Worm (Caenorhabditis elegans): Measurements from ENCODE around the gene T24H7.2.

T24H7.2 gene

ce11 chrII:6230116-6230515, 17.0 kb upstream of the T24H7.2 start:
- TF ChIP-seq nhr-11 (tag; optimal IDR thresholded peaks at IDR 0.05) (no peak), aly-2 (tag; optimal IDR thresholded peaks at IDR 0.05) (no peak), rbr-2 (tag; optimal IDR thresholded peaks at IDR 0.05) (no peak), daf-8 (GFP tag; IDR thresholded peaks at IDR 0.05) (no peak), ces-1 (GFP tag; optimal IDR thresholded peaks at IDR 0.05) (peak; percentile 26), ceh-20 (GFP tag; IDR thresholded peaks at IDR 0.05) (no peak)

DNA sequence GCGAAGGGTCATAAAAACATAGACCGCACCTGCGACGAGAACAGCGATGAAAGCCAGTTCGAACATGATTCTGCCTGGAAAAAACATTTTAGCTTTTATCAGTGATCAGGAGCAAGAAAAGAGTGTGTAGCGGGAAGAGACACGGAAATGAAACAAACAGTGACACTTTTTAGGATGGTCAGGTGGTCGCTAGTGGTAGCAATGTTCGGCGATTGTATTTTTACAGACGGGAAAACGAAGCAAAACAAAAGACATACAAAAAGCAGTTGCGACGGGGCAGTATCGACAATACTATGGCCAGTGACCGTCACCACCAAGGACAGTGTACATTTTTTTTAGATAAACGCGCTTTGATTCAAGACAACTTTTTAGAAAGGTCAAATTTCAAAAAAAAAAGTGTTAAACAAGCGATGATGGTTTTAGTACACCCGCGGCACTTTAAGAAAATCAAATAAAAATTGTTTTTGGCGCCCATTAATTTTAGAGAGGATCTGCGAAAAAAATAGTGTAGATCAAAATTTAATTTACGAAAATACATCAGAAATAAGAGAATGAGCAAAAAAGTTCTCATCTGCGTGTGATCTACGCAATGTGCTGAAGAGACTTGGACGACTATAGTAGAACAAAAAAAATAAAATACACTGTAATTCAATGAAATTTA, 11.5 kb upstream of the T24H7.2 start, which contains the start of gene T24H7.9:
T24H7.9 (minus strand) TSS at position 74 of the 661 bp plus-strand sequence.
- TF ChIP-seq lin-29 (GFP tag; IDR thresholded peaks at IDR 0.05) (peak; percentile 43; the same call in 1 of the 2 replicates), dve-1 (tag; optimal IDR thresholded peaks at IDR 0.05; ENCODE audit: insufficient read depth) (peak; percentile 61), ces-1 (GFP tag; optimal IDR thresholded peaks at IDR 0.05) (no peak), mes-2 (tag; optimal IDR thresholded peaks at IDR 0.05; ENCODE audit: poor library complexity, severe bottlenecking) (peak; percentile 23), rbr-2 (tag; optimal IDR thresholded peaks at IDR 0.05) (no peak), nhr-28 (tag; optimal IDR thresholded peaks at IDR 0.05) (peak; percentile 31), mep-1 (tag; optimal IDR thresholded peaks at IDR 0.05) (peak; percentile 8), hlh-30 (tag; optimal IDR thresholded peaks at IDR 0.05; ENCODE audit: insufficient read depth) (peak; percentile 66), aha-1 (tag) (peak; percentile 68), lin-1 (GFP tag; IDR thresholded peaks at IDR 0.05) (0 out of 2 replicates have a peak, but pooled peaks have one; percentile 41), aly-2 (tag; optimal IDR thresholded peaks at IDR 0.05) (no peak), hlh-11 (tag; optimal IDR thresholded peaks at IDR 0.05) (peak; percentile 68), D1046.2 (GFP tag; IDR thresholded peaks at IDR 0.05) (no peak), daf-16 (GFP tag; optimal IDR thresholded peaks at IDR 0.05) (no peak), daf-16 (tag; optimal IDR thresholded peaks at IDR 0.05) (peak; percentile 60), dmd-6 (GFP tag; IDR thresholded peaks at IDR 0.05) (peak; percentile 37; the same call in 1 of the 2 replicates)

- TF ChIP-seq mxl-3 (GFP tag; optimal IDR thresholded peaks at IDR 0.05) (no peak), ceh-44 (GFP tag; IDR thresholded peaks at IDR 0.05) (no peak), mxl-2 (GFP tag; conservative IDR thresholded peaks at IDR 0.05) (no peak), hmg-1.1 (GFP tag; IDR thresholded peaks at IDR 0.05) (peak; percentile 32; the same call in 1 of the 2 replicates), mdl-1 (tag; optimal IDR thresholded peaks at IDR 0.05) (peak in 1 of 2 experiments; percentile 27), attf-4 (tag; optimal IDR thresholded peaks at IDR 0.05) (no peak), snpc-4 (tag; optimal IDR thresholded peaks at IDR 0.05) (no peak), unc-130 (GFP tag; optimal IDR thresholded peaks at IDR 0.05) (no peak), arid-1 (GFP tag; conservative IDR thresholded peaks at IDR 0.05) (no peak), lin-29 (GFP tag; IDR thresholded peaks at IDR 0.05) (no peak), lsy-2 (tag; optimal IDR thresholded peaks at IDR 0.05) (no peak), nhr-6 (tag; optimal IDR thresholded peaks at IDR 0.05) (peak; percentile 49), Y75B8A.6 (GFP tag; IDR thresholded peaks at IDR 0.05) (no peak), hlh-11 (tag; optimal IDR thresholded peaks at IDR 0.05) (peak; percentile 59), duxl-1 (tag; optimal IDR thresholded peaks at IDR 0.05; ENCODE audit: poor library complexity) (no peak), lin-38 (GFP tag; IDR thresholded peaks at IDR 0.05) (no peak), tra-1 (GFP tag; IDR thresholded peaks at IDR 0.05) (no peak), ama-1 (optimal IDR thresholded peaks at IDR 0.05) (no peak), aha-1 (tag) (no peak), daf-12 (tag; optimal IDR thresholded peaks at IDR 0.05) (no peak), hlh-30 (tag; optimal IDR thresholded peaks at IDR 0.05; ENCODE audit: insufficient read depth) (peak; percentile 49), ceh-62 (tag; optimal IDR thresholded peaks at IDR 0.05) (no peak), madf-9 (GFP tag; conservative IDR thresholded peaks at IDR 0.05) (peak; percentile 49; the same call in 1 of the 2 replicates), rbr-2 (tag; optimal IDR thresholded peaks at IDR 0.05) (no peak), madf-5 (GFP tag; IDR thresholded peaks at IDR 0.05) (no peak), Y48G9A.11 (GFP tag; IDR thresholded peaks at IDR 0.05) (no peak), egl-43 (GFP tag; IDR thresholded peaks at IDR 0.05) (no peak), nhr-41 (GFP tag; IDR thresholded peaks at IDR 0.05) (no peak), daf-16 (GFP tag; optimal IDR thresholded peaks at IDR 0.05) (peak in 1 of 2 experiments; percentile 44), daf-16 (tag; optimal IDR thresholded peaks at IDR 0.05) (peak; percentile 65), nhr-111 (GFP tag; optimal IDR thresholded peaks at IDR 0.05) (no peak)
Measured at ce11 chrII:6236093-6236945, 10.8 kb upstream of the T24H7.2 start.
